Worm (Caenorhabditis elegans): ENCODE measurements around the gene ZK930.7.

ZK930.7 gene

DNA sequence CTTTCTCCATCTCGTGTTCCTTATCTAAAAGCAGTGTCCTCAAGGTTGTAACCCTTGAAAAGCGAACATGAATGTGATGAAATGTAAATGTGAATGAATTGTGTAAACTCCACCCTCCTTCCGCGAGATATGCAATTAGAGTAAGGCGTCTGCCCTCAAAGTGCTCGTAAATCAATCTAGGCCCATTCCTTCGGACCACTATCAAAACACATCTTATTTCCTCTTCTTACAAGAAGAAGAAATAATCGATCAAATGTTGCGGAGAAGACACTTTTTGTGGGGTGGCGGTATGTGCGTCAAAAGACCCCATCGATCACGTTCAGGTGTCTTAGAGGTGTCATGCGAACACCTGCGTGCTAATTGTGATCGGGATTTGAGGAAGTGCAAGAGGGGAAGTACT, 12.2 kb upstream of the ZK930.7 start:
- no peak for TF ChIP-seq flt-1 (GFP tag; IDR thresholded peaks at IDR 0.05)
- no peak for TF ChIP-seq ets-7 (tag; optimal IDR thresholded peaks at IDR 0.05)
- no peak for TF ChIP-seq ceh-13 (GFP tag; optimal IDR thresholded peaks at IDR 0.05)
- no peak for TF ChIP-seq ama-1 (optimal IDR thresholded peaks at IDR 0.05)
- TF ChIP-seq tra-4 (tag; optimal IDR thresholded peaks at IDR 0.05) = no peak
- TF ChIP-seq hnd-1 (tag; optimal IDR thresholded peaks at IDR 0.05) = no peak
- no peak for TF ChIP-seq tbx-37 (GFP tag; conservative IDR thresholded peaks at IDR 0.05)
- TF ChIP-seq hmbx-1 (tag; optimal IDR thresholded peaks at IDR 0.05) = no peak
- TF ChIP-seq F13C5.2 (tag; optimal IDR thresholded peaks at IDR 0.05) = no peak

DNA sequence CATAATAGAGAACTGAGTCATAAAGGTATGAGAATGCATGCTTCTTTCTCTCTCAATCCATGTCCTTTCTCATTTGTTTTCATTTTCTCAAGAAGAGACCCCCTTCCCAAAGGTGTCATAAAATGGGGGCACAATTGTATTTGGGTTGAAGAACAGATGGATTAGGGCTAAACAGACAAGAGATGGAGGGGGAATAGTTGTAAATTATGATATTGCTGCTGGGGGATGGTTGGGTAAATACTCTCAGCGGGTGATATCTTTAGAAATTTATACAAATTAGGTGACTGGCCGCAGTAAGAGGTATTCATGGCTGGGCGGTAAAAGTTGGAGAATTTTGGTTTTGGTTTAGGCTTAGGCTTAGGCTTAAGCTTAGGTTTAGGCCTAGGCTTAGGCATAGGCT, 9.4 kb upstream of the ZK930.7 start:
- TF ChIP-seq hmg-4 (GFP tag; optimal IDR thresholded peaks at IDR 0.05) (no peak), scrt-1 (GFP tag; IDR thresholded peaks at IDR 0.05) (no peak), F13C5.2 (tag; optimal IDR thresholded peaks at IDR 0.05) (no peak), ceh-36 (tag; optimal IDR thresholded peaks at IDR 0.05) (no peak), ets-7 (tag; optimal IDR thresholded peaks at IDR 0.05) (no peak)

DNA sequence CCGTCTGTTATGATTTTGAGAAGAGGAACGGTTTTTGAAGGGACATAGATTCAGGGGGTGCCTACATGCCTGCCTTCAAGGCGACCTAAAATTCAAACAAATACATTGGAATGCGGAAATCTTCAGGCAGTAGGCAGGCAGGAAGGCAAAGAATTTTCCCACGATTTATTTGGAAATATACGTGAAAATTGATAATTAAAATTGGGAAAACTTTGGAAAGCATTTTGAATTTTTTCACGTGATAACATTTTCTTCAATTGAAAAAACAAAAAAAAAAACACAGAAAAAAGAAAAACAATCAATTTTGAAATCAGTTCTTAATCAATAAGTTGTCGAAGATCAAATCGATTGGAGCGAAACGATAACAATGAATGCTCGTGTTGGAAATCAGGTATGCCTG, 8.2 kb upstream of the ZK930.7 start, which contains the start of gene ZK930.4:
ZK930.4 (plus strand) TSS at position 301 of the 400 bp plus-strand sequence.
- TF ChIP-seq hmbx-1 (tag; optimal IDR thresholded peaks at IDR 0.05) (no peak), ceh-36 (tag; optimal IDR thresholded peaks at IDR 0.05) (no peak), pes-1 (GFP tag; IDR thresholded peaks at IDR 0.05) (no peak), tbx-37 (GFP tag; conservative IDR thresholded peaks at IDR 0.05) (no peak), B0310.2 (tag; optimal IDR thresholded peaks at IDR 0.05) (no peak), tra-4 (tag; optimal IDR thresholded peaks at IDR 0.05) (no peak), sea-1 (GFP tag; conservative IDR thresholded peaks at IDR 0.05) (no peak), ets-7 (tag; optimal IDR thresholded peaks at IDR 0.05) (no peak)

ce11 chrII:11910569-11910968, 3.8 kb upstream of the ZK930.7 start:
- TF ChIP-seq hmbx-1 (tag; optimal IDR thresholded peaks at IDR 0.05) (no peak), ceh-36 (tag; optimal IDR thresholded peaks at IDR 0.05) (no peak), ama-1 (optimal IDR thresholded peaks at IDR 0.05) (no peak), F13C5.2 (tag; optimal IDR thresholded peaks at IDR 0.05) (no peak), flt-1 (GFP tag; IDR thresholded peaks at IDR 0.05) (no peak), pes-1 (GFP tag; IDR thresholded peaks at IDR 0.05) (no peak), ceh-13 (GFP tag; optimal IDR thresholded peaks at IDR 0.05) (no peak), aly-1 (tag; optimal IDR thresholded peaks at IDR 0.05) (no peak), hnd-1 (tag; optimal IDR thresholded peaks at IDR 0.05) (no peak), tbx-11 (GFP tag; IDR thresholded peaks at IDR 0.05) (no peak), tra-4 (tag; optimal IDR thresholded peaks at IDR 0.05) (no peak), hmg-4 (GFP tag; optimal IDR thresholded peaks at IDR 0.05) (no peak), tbx-37 (GFP tag; conservative IDR thresholded peaks at IDR 0.05) (no peak), B0310.2 (tag; optimal IDR thresholded peaks at IDR 0.05) (no peak), sea-1 (GFP tag; conservative IDR thresholded peaks at IDR 0.05) (no peak), ets-7 (tag; optimal IDR thresholded peaks at IDR 0.05) (no peak), scrt-1 (GFP tag; IDR thresholded peaks at IDR 0.05) (no peak)

- TF ChIP-seq hnd-1 (tag; optimal IDR thresholded peaks at IDR 0.05) (no peak), hmg-4 (GFP tag; optimal IDR thresholded peaks at IDR 0.05) (no peak), pes-1 (GFP tag; IDR thresholded peaks at IDR 0.05) (no peak), tbx-11 (GFP tag; IDR thresholded peaks at IDR 0.05) (no peak), ceh-36 (tag; optimal IDR thresholded peaks at IDR 0.05) (no peak), sea-1 (GFP tag; conservative IDR thresholded peaks at IDR 0.05) (no peak)
Observed at ce11 chrII:11915770-11916554, 1.6 kb downstream of the ZK930.7 start, which contains the start of the genes vps-15 and hmg-12. Gene vps-15 (minus strand): TSS chrII:11915852. Gene hmg-12 (plus strand): TSS chrII:11916513.

DNA sequence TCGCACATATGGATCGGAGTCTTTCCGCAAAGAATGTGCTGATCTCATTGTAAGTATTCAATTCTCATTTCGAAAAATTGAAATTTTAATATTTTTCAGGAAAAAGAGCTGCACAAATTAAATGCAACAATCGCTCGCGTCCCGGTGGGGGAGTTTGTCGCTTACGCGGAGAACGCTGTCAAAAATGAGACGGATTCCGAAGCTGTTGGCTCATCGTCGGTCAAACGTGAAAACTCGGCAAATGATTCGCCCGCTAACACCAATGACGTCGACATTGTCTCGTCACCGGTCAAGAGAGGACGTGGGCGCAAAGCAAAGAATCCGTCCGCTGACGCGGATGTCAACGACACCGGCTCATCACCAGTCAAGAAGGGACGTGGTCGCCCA, 2.1 kb downstream of the ZK930.7 start:
- no peak for TF ChIP-seq ets-7 (tag; optimal IDR thresholded peaks at IDR 0.05)
- no peak for TF ChIP-seq hmbx-1 (tag; optimal IDR thresholded peaks at IDR 0.05)
- no peak for TF ChIP-seq aly-1 (tag; optimal IDR thresholded peaks at IDR 0.05)
- no peak for TF ChIP-seq ama-1 (optimal IDR thresholded peaks at IDR 0.05)
- no peak for TF ChIP-seq tra-4 (tag; optimal IDR thresholded peaks at IDR 0.05)
- TF ChIP-seq flt-1 (GFP tag; IDR thresholded peaks at IDR 0.05) = no peak
- no peak for TF ChIP-seq tbx-11 (GFP tag; IDR thresholded peaks at IDR 0.05)
- TF ChIP-seq pes-1 (GFP tag; IDR thresholded peaks at IDR 0.05) = no peak
- TF ChIP-seq B0310.2 (tag; optimal IDR thresholded peaks at IDR 0.05) = no peak
- TF ChIP-seq tbx-37 (GFP tag; conservative IDR thresholded peaks at IDR 0.05) = no peak
- TF ChIP-seq ceh-13 (GFP tag; optimal IDR thresholded peaks at IDR 0.05) = no peak
- no peak for TF ChIP-seq hmg-4 (GFP tag; optimal IDR thresholded peaks at IDR 0.05)
- TF ChIP-seq ceh-36 (tag; optimal IDR thresholded peaks at IDR 0.05) = no peak
- no peak for TF ChIP-seq sea-1 (GFP tag; conservative IDR thresholded peaks at IDR 0.05)

DNA sequence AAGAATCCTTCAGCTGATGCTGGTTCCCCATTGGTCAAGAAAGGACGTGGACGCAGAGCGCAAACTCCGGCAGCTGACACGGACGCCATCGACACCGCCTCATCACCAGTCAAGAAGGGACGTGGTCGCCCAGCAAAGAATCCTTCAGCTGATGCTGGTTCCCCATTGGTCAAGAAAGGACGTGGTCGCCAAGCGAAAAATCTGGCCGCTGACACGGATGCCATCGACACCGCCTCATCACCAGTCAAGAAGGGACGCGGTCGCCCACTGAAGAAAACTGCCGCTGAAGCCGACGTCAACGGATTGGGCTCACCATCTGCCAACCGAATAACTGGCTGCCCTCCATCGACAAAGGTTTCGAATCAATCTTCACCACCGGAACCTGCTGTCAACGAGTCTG, 2.5 kb downstream of the ZK930.7 start:
- no peak for TF ChIP-seq B0310.2 (tag; optimal IDR thresholded peaks at IDR 0.05)
- TF ChIP-seq ets-7 (tag; optimal IDR thresholded peaks at IDR 0.05) = no peak
- TF ChIP-seq hmbx-1 (tag; optimal IDR thresholded peaks at IDR 0.05) = no peak
- TF ChIP-seq F13C5.2 (tag; optimal IDR thresholded peaks at IDR 0.05) = no peak
- TF ChIP-seq sea-1 (GFP tag; conservative IDR thresholded peaks at IDR 0.05) = no peak

ce11 chrII:11917530-11917952, 3.1 kb downstream of the ZK930.7 start:
- no peak for TF ChIP-seq hmg-4 (GFP tag; optimal IDR thresholded peaks at IDR 0.05)
- TF ChIP-seq ceh-36 (tag; optimal IDR thresholded peaks at IDR 0.05) = no peak
- no peak for TF ChIP-seq flt-1 (GFP tag; IDR thresholded peaks at IDR 0.05)
- no peak for TF ChIP-seq hmbx-1 (tag; optimal IDR thresholded peaks at IDR 0.05)
- no peak for TF ChIP-seq B0310.2 (tag; optimal IDR thresholded peaks at IDR 0.05)
- no peak for TF ChIP-seq ets-7 (tag; optimal IDR thresholded peaks at IDR 0.05)
- no peak for TF ChIP-seq aly-1 (tag; optimal IDR thresholded peaks at IDR 0.05)

All from whole organism, early embryonic.